Fruit fly (Drosophila melanogaster) whole organism, wandering third instar larva: Measurements from ENCODE around the gene Sgsf.

Source experiments
- Abd-B ChIP-seq: fragments of >200 bp; optimal IDR thresholded peaks from 2 replicates; lab custom pipeline; 2017; ENCODE audit warnings: missing biosample characterization, missing genetic modification characterization
- CG32264 ChIP-seq: fragments of 200-800 bp; sonication (Bioruptor generic); optimal IDR thresholded peaks from 2 replicates; lab custom pipeline; 2016; ENCODE audit warnings: missing biosample characterization, missing genetic modification characterization
- CG9705 ChIP-seq: fragments of 200-800 bp; sonication (Bioruptor generic); optimal IDR thresholded peaks from 2 replicates; lab custom pipeline; 2018; ENCODE audit warnings: missing biosample characterization, mild to moderate bottlenecking, missing genetic modification characterization
- CrebA ChIP-seq: fragments of 200-800 bp; sonication (Bioruptor generic); optimal IDR thresholded peaks from 2 replicates; lab custom pipeline; 2016; ENCODE audit warnings: missing biosample characterization, mild to moderate bottlenecking, missing genetic modification characterization, borderline replicate concordance
- Dfd ChIP-seq: fragments of >200 bp; optimal IDR thresholded peaks from 2 replicates; lab custom pipeline; 2017; ENCODE audit warnings: missing biosample characterization, missing genetic modification characterization
- Dif ChIP-seq: fragments of 200-275, 200-300 bp; sonication (Bioruptor generic); optimal IDR thresholded peaks from 2 replicates; lab custom pipeline; 2018; ENCODE audit warnings: missing biosample characterization, missing genetic modification characterization; ENCODE audit not compliant: partially characterized antibody
- GATAd ChIP-seq: sonication (Bioruptor generic); optimal IDR thresholded peaks from 2 replicates; lab custom pipeline; 2016; ENCODE audit warnings: missing biosample characterization, missing genetic modification characterization
- HLH106 ChIP-seq: fragments of 200-800 bp; optimal IDR thresholded peaks from 3 replicates; lab custom pipeline; 2019; ENCODE audit warnings: missing biosample characterization, mild to moderate bottlenecking, missing genetic modification characterization, moderate library complexity
- Hnf4 ChIP-seq: fragments of 200-800 bp; sonication (Bioruptor generic); optimal IDR thresholded peaks from 2 replicates; lab custom pipeline; 2016; ENCODE audit warnings: missing biosample characterization, mild to moderate bottlenecking, missing genetic modification characterization
- Hr78 ChIP-seq: fragments of >200 bp; optimal IDR thresholded peaks from 2 replicates; lab custom pipeline; 2017; ENCODE audit warnings: missing biosample characterization, missing genetic modification characterization
- Hr83 ChIP-seq: fragments of 200-300 bp; sonication (Bioruptor generic); optimal IDR thresholded peaks from 2 replicates; lab custom pipeline; 2016; ENCODE audit warnings: missing biosample characterization, mild to moderate bottlenecking, missing genetic modification characterization, moderate library complexity; ENCODE audit not compliant: poor library complexity, severe bottlenecking
- Jra ChIP-seq: sonication (Bioruptor generic); optimal IDR thresholded peaks from 2 replicates; lab custom pipeline; 2016; ENCODE audit warnings: missing biosample characterization, missing genetic modification characterization
- Mio ChIP-seq: sonication (Bioruptor generic); optimal IDR thresholded peaks from 2 replicates; lab custom pipeline; 2016; ENCODE audit warnings: missing biosample characterization, missing genetic modification characterization
- Myc ChIP-seq: fragments of >200 bp; optimal IDR thresholded peaks from 2 replicates; lab custom pipeline; 2017
- N ChIP-seq: fragments of >200 bp; optimal IDR thresholded peaks from 2 replicates; lab custom pipeline; 2018; ENCODE audit warnings: missing biosample characterization, missing external identifiers, missing genetic modification characterization
- OdsH ChIP-seq: fragments of 200-800 bp; sonication (Bioruptor generic); optimal IDR thresholded peaks from 2 replicates; lab custom pipeline; 2016; ENCODE audit warnings: missing biosample characterization, mild to moderate bottlenecking, missing genetic modification characterization
- Rel ChIP-seq, 2 experiments: fragments of 200-800 bp; sonication (Bioruptor generic) in 1 of 2; optimal IDR thresholded peaks; 2 replicates in 1 of 2; 3 replicates in 1 of 2; lab custom pipeline; 2016 to 2019; ENCODE audit warnings: mild to moderate bottlenecking in 2 of 2, missing biosample characterization in 2 of 2, missing genetic modification characterization in 2 of 2, moderate library complexity in 1 of 2
- Sp1 ChIP-seq: fragments of 200-800 bp; sonication (Bioruptor generic); optimal IDR thresholded peaks from 3 replicates; lab custom pipeline; 2019; ENCODE audit warnings: missing biosample characterization, mild to moderate bottlenecking, missing genetic modification characterization, moderate library complexity
- Vsx2 ChIP-seq: fragments of 200-300, 225-300 bp; sonication (Bioruptor generic); optimal IDR thresholded peaks from 2 replicates; lab custom pipeline; 2018; ENCODE audit warnings: missing biosample characterization, missing genetic modification characterization; ENCODE audit not compliant: partially characterized antibody
- br ChIP-seq: fragments of 200-800 bp; sonication (Bioruptor generic); optimal IDR thresholded peaks from 2 replicates; lab custom pipeline; 2016; ENCODE audit warnings: missing biosample characterization, missing genetic modification characterization
- brk ChIP-seq: fragments of 200-800 bp; sonication (Bioruptor generic); optimal IDR thresholded peaks from 2 replicates; lab custom pipeline; 2016; ENCODE audit warnings: missing biosample characterization, mild to moderate bottlenecking, missing genetic modification characterization
- dl ChIP-seq, 2 experiments: fragments of 175-275, 200-275 bp in 1 of 2; fragments of 200-275 bp in 1 of 2; sonication (Bioruptor generic); optimal IDR thresholded peaks; lab custom pipeline; 2018; ENCODE audit warnings: mild to moderate bottlenecking in 2 of 2, missing biosample characterization in 2 of 2, missing genetic modification characterization in 2 of 2, moderate library complexity in 2 of 2; ENCODE audit not compliant: partially characterized antibody in 2 of 2, insufficient read depth in 1 of 2
- dmrt93B ChIP-seq: fragments of 200-800 bp; sonication (Bioruptor generic); optimal IDR thresholded peaks from 2 replicates; lab custom pipeline; 2018; ENCODE audit warnings: missing biosample characterization, mild to moderate bottlenecking, missing genetic modification characterization
- dsf ChIP-seq: sonication (Bioruptor generic); optimal IDR thresholded peaks from 2 replicates; lab custom pipeline; 2016; ENCODE audit warnings: missing biosample characterization, missing genetic modification characterization, borderline replicate concordance
- ey ChIP-seq: fragments of 200-800 bp; sonication (Bioruptor generic); optimal IDR thresholded peaks from 2 replicates; lab custom pipeline; 2016; ENCODE audit warnings: missing biosample characterization, missing genetic modification characterization
- foxo ChIP-seq, 2 experiments: fragments of 200-800 bp; sonication (Bioruptor generic); optimal IDR thresholded peaks; 2 replicates in 1 of 2; 3 replicates in 1 of 2; lab custom pipeline; 2016 to 2017; ENCODE audit warnings: missing biosample characterization in 2 of 2, missing genetic modification characterization in 2 of 2
- fru ChIP-seq: fragments of 200-800 bp; sonication (Bioruptor generic); optimal IDR thresholded peaks from 3 replicates; lab custom pipeline; 2016; ENCODE audit warnings: missing biosample characterization, mild to moderate bottlenecking, missing genetic modification characterization
- h ChIP-seq: fragments of 200-800 bp; sonication (Bioruptor generic); optimal IDR thresholded peaks from 3 replicates; lab custom pipeline; 2016; ENCODE audit warnings: missing biosample characterization, mild to moderate bottlenecking, missing genetic modification characterization
- jim ChIP-seq: fragments of 175-275, 200-325 bp; sonication (Bioruptor generic); optimal IDR thresholded peaks from 2 replicates; lab custom pipeline; 2016; ENCODE audit warnings: missing biosample characterization, mild to moderate bottlenecking, missing genetic modification characterization
- lola ChIP-seq: fragments of >200 bp; optimal IDR thresholded peaks from 2 replicates; lab custom pipeline; 2017; ENCODE audit warnings: missing biosample characterization, missing genetic modification characterization
- pan ChIP-seq: fragments of >200 bp; optimal IDR thresholded peaks from 2 replicates; lab custom pipeline; 2017
- psq ChIP-seq: fragments of 200-800 bp; sonication (Bioruptor generic); optimal IDR thresholded peaks from 3 replicates; lab custom pipeline; 2017; ENCODE audit warnings: missing biosample characterization, mild to moderate bottlenecking, missing genetic modification characterization, moderate library complexity
- rgr ChIP-seq: fragments of 200-800 bp; sonication (Bioruptor generic); optimal IDR thresholded peaks from 3 replicates; lab custom pipeline; 2016; ENCODE audit warnings: missing biosample characterization, mild to moderate bottlenecking, missing genetic modification characterization
- sage ChIP-seq: fragments of 200-800 bp; sonication (Bioruptor generic); optimal IDR thresholded peaks from 2 replicates; lab custom pipeline; 2016; ENCODE audit warnings: missing biosample characterization, mild to moderate bottlenecking, missing genetic modification characterization
- sv ChIP-seq: fragments of 200-800 bp; sonication (Bioruptor generic); optimal IDR thresholded peaks from 3 replicates; lab custom pipeline; 2016; ENCODE audit warnings: missing biosample characterization, missing genetic modification characterization
- tai ChIP-seq: sonication (Bioruptor generic); optimal IDR thresholded peaks from 2 replicates; lab custom pipeline; 2016; ENCODE audit warnings: missing biosample characterization, missing genetic modification characterization
- usp ChIP-seq: fragments of >200 bp; optimal IDR thresholded peaks from 2 replicates; lab custom pipeline; 2017; ENCODE audit warnings: missing biosample characterization, missing genetic modification characterization
- woc ChIP-seq: sonication (Bioruptor generic); optimal IDR thresholded peaks from 2 replicates; lab custom pipeline; 2016; ENCODE audit warnings: missing biosample characterization, mild to moderate bottlenecking, missing genetic modification characterization

The Sgsf gene

DNA sequence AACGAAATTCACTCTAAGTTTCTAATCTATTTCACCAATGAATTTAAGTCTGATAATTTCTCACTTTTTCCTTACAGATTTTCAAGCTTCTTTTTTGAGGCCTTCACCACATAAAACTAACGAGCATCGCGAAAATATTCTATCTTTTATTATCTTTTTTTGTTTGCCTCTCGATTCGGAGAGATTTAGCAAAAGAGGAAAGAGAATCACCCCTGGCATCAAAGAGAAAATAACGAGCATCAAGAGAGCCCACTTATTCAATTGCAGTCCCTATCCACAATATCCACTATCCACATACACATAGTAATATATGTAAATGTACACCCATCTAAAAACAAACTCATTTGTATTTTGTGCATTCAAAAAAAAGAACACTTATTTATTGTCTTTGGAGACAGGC, 26.0 kb downstream of the Sgsf start, which contains the start of gene GstD9:
TSS of gene GstD9 (minus strand) at position 101 of the 400 bp plus-strand sequence.
- TF ChIP-seq HLH106, result no peak
- TF ChIP-seq Abd-B (GFP tag; lab: Kevin White, UChicago), result no peak
- no peak for TF ChIP-seq ey
- no peak for TF ChIP-seq rgr
- no peak for TF ChIP-seq psq
- TF ChIP-seq GATAd (GFP tag; lab: Kevin White, UChicago), result no peak
- no peak for TF ChIP-seq sage

- TF ChIP-seq psq (peak; percentile 51), sv (GFP tag; lab: Kevin White, UChicago) (peak; percentile 34), sage (no peak), br (GFP tag; lab: Kevin White, UChicago) (peak; percentile 66), Hr83 (GFP tag; lab: Kevin White, UChicago) (peak; percentile 55), tai (GFP tag; lab: Kevin White, UChicago) (no peak), Dif (peak; percentile 81), Sp1 (peak; percentile 32), pan (lab: Kevin White, UChicago) (no peak), OdsH (GFP tag; lab: Kevin White, UChicago) (peak; percentile 65), usp (GFP tag; lab: Kevin White, UChicago) (no peak), foxo (GFP tag; optimal IDR thresholded peaks at IDR 0.05; lab: Kevin White, UChicago) (peak in 1 of 2 experiments; percentile 71), fru (GFP tag; lab: Kevin White, UChicago) (peak; percentile 81), GATAd (GFP tag; lab: Kevin White, UChicago) (no peak), Vsx2 (GFP tag; lab: Kevin White, UChicago) (peak; percentile 47), rgr (peak; percentile 33), Myc (no peak), dmrt93B (GFP tag; lab: Kevin White, UChicago) (peak; percentile 68), Mio (GFP tag; lab: Kevin White, UChicago) (no peak), Dfd (GFP tag; lab: Kevin White, UChicago) (no peak), dsf (no peak), CrebA (GFP tag; lab: Kevin White, UChicago) (no peak), jim (peak; percentile 83), Abd-B (GFP tag; lab: Kevin White, UChicago) (no peak), Hnf4 (GFP tag; lab: Kevin White, UChicago) (peak; percentile 37), Hr78 (no peak), Jra (GFP tag; lab: Kevin White, UChicago) (peak; percentile 61), h (GFP tag; lab: Kevin White, UChicago) (peak; percentile 78), ey (peak; percentile 77), brk (no peak), Rel (GFP tag; optimal IDR thresholded peaks at IDR 0.05; lab: Kevin White, UChicago) (no peak), Rel (tag; optimal IDR thresholded peaks at IDR 0.05; lab: Kevin White, UChicago) (peak; percentile 85), dl (GFP tag; optimal IDR thresholded peaks at IDR 0.05; lab: Kevin White, UChicago; ENCODE audit: insufficient read depth in 1 of 2, partially characterized antibody in 2 of 2) (peak; percentile 3 to 20), lola (GFP tag; lab: Kevin White, UChicago) (no peak), HLH106 (peak; percentile 65), N (GFP tag; lab: Kevin White, UChicago) (no peak), woc (GFP tag; lab: Kevin White, UChicago) (peak; percentile 82), CG9705 (GFP tag; lab: Kevin White, UChicago) (no peak), CG32264 (GFP tag; lab: Kevin White, UChicago) (no peak)
These were observed 27.8 kb downstream of the Sgsf start, which contains the start of gene GstD1 for dm6 chr3R:12369135-12369792. Gene GstD1, minus strand, starts transcription at chr3R:12369268.
